Worm (Caenorhabditis elegans) whole organism, L2 larva: ENCODE results near the gene Y48C3A.18.
A peak's percentile ranks its signal among the peaks of the same experiment; 100 is the strongest.

Experiments
- C34F6.9 ChIP-seq: fragments of 150-350 bp; optimal IDR thresholded peaks from 2 replicates; lab custom pipeline; 2014; ENCODE audit warnings: missing biosample characterization, missing genetic modification characterization
- F13H6.1 ChIP-seq: sonication (generic microtip); optimal IDR thresholded peaks from 2 replicates; lab custom pipeline; 2016; ENCODE audit warnings: missing genetic modification characterization, missing compliant biosample characterization
- R02D3.7 ChIP-seq: fragments of 150-350 bp; optimal IDR thresholded peaks from 2 replicates; lab custom pipeline; 2014; ENCODE audit warnings: missing biosample characterization, missing genetic modification characterization
- Y55F3AM.14 ChIP-seq: fragments of 200-800 bp; sonication (Bioruptor generic); optimal IDR thresholded peaks from 2 replicates; lab custom pipeline; 2018; ENCODE audit warnings: mild to moderate bottlenecking, missing genetic modification characterization, missing compliant biosample characterization
- ZK546.5 ChIP-seq: sonication (generic microtip); optimal IDR thresholded peaks from 2 replicates; lab custom pipeline; 2017; ENCODE audit warnings: missing biosample characterization, missing genetic modification characterization
- alr-1 ChIP-seq: fragments of 150-350 bp; optimal IDR thresholded peaks from 2 replicates; lab custom pipeline; 2014; ENCODE audit warnings: missing biosample characterization, missing genetic modification characterization
- aly-2 ChIP-seq: fragments of 150-350 bp; optimal IDR thresholded peaks from 2 replicates; lab custom pipeline; 2014; ENCODE audit warnings: missing biosample characterization, missing genetic modification characterization
- ama-1 ChIP-seq: fragments of 150-350 bp; optimal IDR thresholded peaks from 2 replicates; lab custom pipeline; 2018; ENCODE audit warnings: inconsistent platforms
- blmp-1 ChIP-seq: sonication (generic microtip); optimal IDR thresholded peaks from 2 replicates; lab custom pipeline; 2017; ENCODE audit warnings: missing genetic modification characterization, mild to moderate bottlenecking, missing compliant biosample characterization, antibody characterized with exemption, moderate library complexity; ENCODE audit not compliant: insufficient read depth
- ceh-16 ChIP-seq: fragments of 150-350 bp; optimal IDR thresholded peaks from 2 replicates; lab custom pipeline; 2014; ENCODE audit warnings: missing biosample characterization, missing genetic modification characterization
- ceh-82 ChIP-seq: fragments of 150-350 bp; optimal IDR thresholded peaks from 2 replicates; lab custom pipeline; 2014; ENCODE audit warnings: missing biosample characterization, missing genetic modification characterization
- crh-2 ChIP-seq: sonication (generic microtip); optimal IDR thresholded peaks from 2 replicates; lab custom pipeline; 2017; ENCODE audit warnings: missing biosample characterization, missing genetic modification characterization
- dmd-4 ChIP-seq: sonication (generic microtip); optimal IDR thresholded peaks from 2 replicates; lab custom pipeline; 2017; ENCODE audit warnings: missing biosample characterization, missing genetic modification characterization
- egl-27 ChIP-seq: sonication (generic microtip); optimal IDR thresholded peaks from 3 replicates; lab custom pipeline; 2017; ENCODE audit warnings: missing biosample characterization, missing genetic modification reagents, missing genetic modification characterization
- fos-1 ChIP-seq: fragments of 150-350 bp; optimal IDR thresholded peaks from 2 replicates; lab custom pipeline; 2014; ENCODE audit warnings: missing biosample characterization, missing genetic modification characterization
- gmeb-1 ChIP-seq: fragments of 150-350 bp; optimal IDR thresholded peaks from 2 replicates; lab custom pipeline; 2014; ENCODE audit warnings: missing biosample characterization, missing genetic modification characterization
- lin-11 ChIP-seq: fragments of 150-350 bp; sonication (generic microtip); optimal IDR thresholded peaks from 2 replicates; lab custom pipeline; 2014; ENCODE audit warnings: missing biosample characterization, missing genetic modification characterization, inconsistent platforms, mixed read lengths
- lin-13 ChIP-seq: fragments of 150-350 bp; optimal IDR thresholded peaks from 2 replicates; lab custom pipeline; 2014; ENCODE audit warnings: missing biosample characterization, missing genetic modification reagents, missing genetic modification characterization
- lin-39 ChIP-seq: fragments of 150-350 bp; optimal IDR thresholded peaks from 2 replicates; lab custom pipeline; 2014; ENCODE audit warnings: missing biosample characterization, missing genetic modification reagents, missing genetic modification characterization
- lsy-2 ChIP-seq, 2 experiments: fragments of 150-350 bp in 1 of 2; sonication (generic microtip) in 1 of 2; optimal IDR thresholded peaks; 2 replicates each; lab custom pipeline; 2014 to 2017; ENCODE audit warnings: missing biosample characterization in 2 of 2, missing genetic modification characterization in 2 of 2
- mab-5 ChIP-seq: fragments of 150-350 bp; optimal IDR thresholded peaks from 2 replicates; lab custom pipeline; 2014; ENCODE audit warnings: missing biosample characterization, missing genetic modification characterization
- mbf-1 ChIP-seq: sonication (generic microtip); optimal IDR thresholded peaks from 2 replicates; lab custom pipeline; 2017; ENCODE audit warnings: missing biosample characterization, missing genetic modification characterization
- nhr-12 ChIP-seq: fragments of 150-350 bp; optimal IDR thresholded peaks from 2 replicates; lab custom pipeline; 2014; ENCODE audit warnings: missing biosample characterization, missing genetic modification characterization
- nhr-129 ChIP-seq: fragments of 150-350 bp; optimal IDR thresholded peaks from 2 replicates; lab custom pipeline; 2014; ENCODE audit warnings: missing biosample characterization, missing genetic modification characterization
- nhr-21 ChIP-seq: fragments of 150-350 bp; optimal IDR thresholded peaks from 2 replicates; lab custom pipeline; 2014; ENCODE audit warnings: missing biosample characterization, missing genetic modification characterization
- nhr-23 ChIP-seq: fragments of 150-350 bp; optimal IDR thresholded peaks from 2 replicates; lab custom pipeline; 2014; ENCODE audit warnings: missing biosample characterization, missing genetic modification reagents, missing genetic modification characterization
- nhr-237 ChIP-seq: fragments of 150-350 bp; optimal IDR thresholded peaks from 2 replicates; lab custom pipeline; 2014; ENCODE audit warnings: missing biosample characterization, missing genetic modification characterization
- nhr-25 ChIP-seq: fragments of 150-350 bp; sonication (generic microtip); optimal IDR thresholded peaks from 3 replicates; lab custom pipeline; 2014; ENCODE audit warnings: missing biosample characterization, missing genetic modification characterization
- nhr-6 ChIP-seq: fragments of 150-350 bp; optimal IDR thresholded peaks from 2 replicates; lab custom pipeline; 2014; ENCODE audit warnings: missing biosample characterization, missing genetic modification characterization
- skn-1 ChIP-seq: sonication (generic microtip); optimal IDR thresholded peaks from 2 replicates; lab custom pipeline; 2017; ENCODE audit warnings: missing biosample characterization, missing genetic modification characterization
- snpc-4 ChIP-seq: fragments of 150-350 bp; optimal IDR thresholded peaks from 2 replicates; lab custom pipeline; 2014; ENCODE audit warnings: missing biosample characterization, missing genetic modification characterization
- unc-55 ChIP-seq: fragments of 150-350 bp; sonication (generic microtip); optimal IDR thresholded peaks from 3 replicates; lab custom pipeline; 2014; ENCODE audit warnings: missing biosample characterization, missing genetic modification reagents, missing genetic modification characterization
- unc-62 ChIP-seq: fragments of 150-350 bp; optimal IDR thresholded peaks from 2 replicates; lab custom pipeline; 2014; ENCODE audit warnings: missing biosample characterization, missing genetic modification reagents, missing genetic modification characterization
- zag-1 ChIP-seq: fragments of 150-350 bp; optimal IDR thresholded peaks from 2 replicates; lab custom pipeline; 2014; ENCODE audit warnings: missing biosample characterization, missing genetic modification characterization
- ztf-1 ChIP-seq: fragments of 200-800 bp; sonication (Bioruptor generic); conservative IDR thresholded peaks from 2 replicates; pipeline ENCODE4 v1.3.6; 2022; ENCODE audit warnings: missing genetic modification characterization, missing compliant biosample characterization
- ztf-11 ChIP-seq: sonication (generic microtip); optimal IDR thresholded peaks from 2 replicates; lab custom pipeline; 2017; ENCODE audit warnings: missing biosample characterization, missing genetic modification characterization
- ztf-4 ChIP-seq: fragments of 150-350 bp; optimal IDR thresholded peaks from 2 replicates; lab custom pipeline; 2014; ENCODE audit warnings: missing biosample characterization, missing genetic modification characterization

Gene Y48C3A.18

ce11 chrII:13412335-13412734 lies at the start of gene Y48C3A.18:
Gene Y48C3A.18, plus strand, starts transcription at chrII:13412635.
- no peak for TF ChIP-seq R02D3.7 (tag; lab: Kevin White, UChicago)
- TF ChIP-seq, all 48 proteins: peak for 0

- TF ChIP-seq R02D3.7 (tag; lab: Kevin White, UChicago) (no peak), unc-62 (GFP tag; lab: Kevin White, UChicago) (no peak), ZK546.5 (no peak)
Measured at ce11 chrII:13367784-13368183, 44.7 kb upstream of the Y48C3A.18 start.

- peak; percentile 88 for TF ChIP-seq C34F6.9
- TF ChIP-seq ztf-11 (tag; lab: Kevin White, UChicago) = no peak
- TF ChIP-seq F13H6.1 (tag; lab: Kevin White, UChicago) = peak; percentile 77
- TF ChIP-seq unc-62 (GFP tag; lab: Kevin White, UChicago) = no peak
- peak; percentile 73 for TF ChIP-seq snpc-4 (tag; lab: Kevin White, UChicago)
- peak; percentile 42 for TF ChIP-seq blmp-1 (tag; lab: Kevin White, UChicago)
- peak; percentile 76 for TF ChIP-seq crh-2 (tag; lab: Kevin White, UChicago)
- no peak for TF ChIP-seq ZK546.5
- no peak for TF ChIP-seq ztf-1 (GFP tag; lab: Robert Waterston, UW)
- no peak for TF ChIP-seq mbf-1 (tag; lab: Kevin White, UChicago)
- TF ChIP-seq fos-1 (tag; lab: Kevin White, UChicago) = no peak
- peak; percentile 44 for TF ChIP-seq nhr-21 (tag; lab: Kevin White, UChicago)
- peak; percentile 93 for TF ChIP-seq unc-55 (GFP tag; lab: Kevin White, UChicago)
- TF ChIP-seq nhr-12 (tag; lab: Kevin White, UChicago) = no peak
- peak; percentile 77 for TF ChIP-seq mab-5 (tag; lab: Kevin White, UChicago)
- no peak for TF ChIP-seq egl-27 (tag; lab: Kevin White, UChicago)
- TF ChIP-seq lsy-2 (tag; optimal IDR thresholded peaks at IDR 0.05; lab: Kevin White, UChicago) = peak; percentile 73 to 87
- no peak for TF ChIP-seq dmd-4
- no peak for TF ChIP-seq ceh-16 (tag; lab: Kevin White, UChicago)
- peak; percentile 50 for TF ChIP-seq nhr-25 (tag; lab: Kevin White, UChicago)
- peak; percentile 14 for TF ChIP-seq alr-1
- TF ChIP-seq nhr-129 (tag; lab: Kevin White, UChicago) = peak; percentile 68
- TF ChIP-seq zag-1 (tag; lab: Kevin White, UChicago) = no peak
- TF ChIP-seq gmeb-1 (tag; lab: Kevin White, UChicago) = peak; percentile 81
- TF ChIP-seq R02D3.7 (tag; lab: Kevin White, UChicago) = peak; percentile 25
- TF ChIP-seq lin-13 = peak; percentile 69
- TF ChIP-seq nhr-6 = peak; percentile 70
Measured at ce11 chrII:13369231-13369630, 43.2 kb upstream of the Y48C3A.18 start, which contains the start of gene Y48C3A.20. Gene Y48C3A.20, plus strand, starts transcription at chrII:13369607.

ce11 chrII:13376112-13376511 lies 36.3 kb upstream of the Y48C3A.18 start, which contains the start of gene Y48C3A.12:
Gene Y48C3A.12, plus strand, starts transcription at chrII:13376412.
- TF ChIP-seq nhr-237 (tag; lab: Kevin White, UChicago) (no peak), aly-2 (tag; lab: Kevin White, UChicago) (no peak), ztf-1 (GFP tag; lab: Robert Waterston, UW) (no peak), lin-13 (no peak), dmd-4 (no peak), lin-11 (tag; lab: Kevin White, UChicago) (no peak), Y55F3AM.14 (GFP tag; lab: Kevin White, UChicago) (no peak)

- TF ChIP-seq unc-62 (GFP tag; lab: Kevin White, UChicago) (no peak), skn-1 (tag; lab: Kevin White, UChicago) (no peak), F13H6.1 (tag; lab: Kevin White, UChicago) (no peak), nhr-23 (tag; lab: Kevin White, UChicago) (no peak), lin-39 (tag; lab: Kevin White, UChicago) (no peak), ceh-82 (tag; lab: Kevin White, UChicago) (no peak), nhr-6 (no peak), ztf-4 (tag; lab: Kevin White, UChicago) (no peak), mab-5 (tag; lab: Kevin White, UChicago) (no peak), ztf-11 (tag; lab: Kevin White, UChicago) (no peak), ama-1 (no peak), nhr-129 (tag; lab: Kevin White, UChicago) (no peak)
Measured at ce11 chrII:13383061-13383460, 29.4 kb upstream of the Y48C3A.18 start.
